Fruit fly (Drosophila melanogaster) whole organism, prepupa: ENCODE measurements around the gene Bap60.
"Not testable (repeated sequence)": the region's sequence is repeated elsewhere in the genome, so short reads cannot be mapped to it uniquely, and the experiment has no call there.

Source experiments
- Blimp-1 ChIP-seq: fragments of 200-800 bp; sonication (Bioruptor generic); optimal IDR thresholded peaks from 3 replicates; lab custom pipeline; 2017; ENCODE audit warnings: missing biosample characterization, missing genetic modification characterization, mild to moderate bottlenecking, moderate library complexity, missing genetic modification reagents
- CG11902 ChIP-seq: fragments of 200-800 bp; sonication (Bioruptor generic); optimal IDR thresholded peaks from 3 replicates; lab custom pipeline; 2016; ENCODE audit warnings: missing biosample characterization, missing genetic modification characterization
- CG3032 ChIP-seq: fragments of 200-800 bp; optimal IDR thresholded peaks from 2 replicates; lab custom pipeline; 2019; ENCODE audit warnings: missing biosample characterization, mild to moderate bottlenecking, missing genetic modification characterization, moderate library complexity
- CG6276 ChIP-seq: fragments of 200-800 bp; sonication (Bioruptor generic); optimal IDR thresholded peaks from 2 replicates; lab custom pipeline; 2017; ENCODE audit warnings: missing biosample characterization, mild to moderate bottlenecking, missing genetic modification characterization
- CG6808 ChIP-seq: fragments of 200-800 bp; sonication (Bioruptor generic); optimal IDR thresholded peaks from 3 replicates; lab custom pipeline; 2017; ENCODE audit warnings: missing biosample characterization, missing genetic modification characterization, mild to moderate bottlenecking, moderate library complexity, missing genetic modification reagents
- CG6854 ChIP-seq: fragments of 200-800 bp; sonication (Bioruptor generic); optimal IDR thresholded peaks from 2 replicates; lab custom pipeline; 2017; ENCODE audit warnings: missing biosample characterization, mild to moderate bottlenecking, missing genetic modification characterization
- CG8319 ChIP-seq: fragments of 200-800 bp; sonication (Bioruptor generic); optimal IDR thresholded peaks from 3 replicates; lab custom pipeline; 2016; ENCODE audit warnings: missing biosample characterization, missing genetic modification characterization
- Eip75B ChIP-seq: fragments of 200-800 bp; sonication (Bioruptor generic); optimal IDR thresholded peaks from 3 replicates; lab custom pipeline; 2016; ENCODE audit warnings: missing biosample characterization, missing genetic modification characterization
- dac ChIP-seq: fragments of 200-800 bp; sonication (Bioruptor generic); optimal IDR thresholded peaks from 2 replicates; lab custom pipeline; 2017; ENCODE audit warnings: missing biosample characterization, mild to moderate bottlenecking, missing genetic modification characterization
- topi ChIP-seq: fragments of 200-800 bp; sonication (Bioruptor generic); optimal IDR thresholded peaks from 3 replicates; lab custom pipeline; 2016; ENCODE audit warnings: missing biosample characterization, missing genetic modification characterization

- TF ChIP-seq CG8319 (GFP tag; lab: Kevin White, UChicago); CG3032 (tag; lab: Kevin White, UChicago); CG6276; CG6854; CG11902 (GFP tag; lab: Kevin White, UChicago); dac; Eip75B; Blimp-1 (GFP tag; lab: Kevin White, UChicago); topi (GFP tag; lab: Kevin White, UChicago); CG6808 (GFP tag; lab: Kevin White, UChicago): not testable (repeated sequence)
Observed at dm6 chrX:13177720-13178119, 18.4 kb upstream of the Bap60 start, which contains the start of gene CG32640.
